Fruit fly (Drosophila melanogaster) whole organism, embryonic: ENCODE measurements around the gene arm.

Experiments
- Atf-2 ChIP-seq: fragments of 200-800 bp; sonication (Bioruptor generic); optimal IDR thresholded peaks from 2 replicates; lab custom pipeline; 2016; ENCODE audit warnings: missing biosample characterization, missing genetic modification characterization
- CG10147 ChIP-seq: fragments of 200-800 bp; sonication (Bioruptor generic); optimal IDR thresholded peaks from 2 replicates; lab custom pipeline; 2019; ENCODE audit warnings: missing biosample characterization, mild to moderate bottlenecking, missing genetic modification characterization, moderate library complexity
- CG10209 ChIP-seq: fragments of 200-800 bp; sonication (Bioruptor generic); optimal IDR thresholded peaks from 3 replicates; lab custom pipeline; 2017; ENCODE audit warnings: missing biosample characterization, mild to moderate bottlenecking, missing genetic modification characterization, missing genetic modification reagents
- CG10565 ChIP-seq: fragments of 200-800 bp; sonication (Bioruptor generic); optimal IDR thresholded peaks from 3 replicates; lab custom pipeline; 2016; ENCODE audit warnings: missing biosample characterization, mild to moderate bottlenecking, missing genetic modification characterization
- CG11093 ChIP-seq: fragments of 200-800 bp; sonication (Bioruptor generic); IDR thresholded peaks from 3 replicates; pipeline ENCODE4 v1.3.6; 2022; ENCODE audit warnings: missing biosample characterization, missing genetic modification characterization
- CG12769 ChIP-seq: fragments of 200-800 bp; sonication (Bioruptor generic); optimal IDR thresholded peaks from 2 replicates; lab custom pipeline; 2019; ENCODE audit warnings: missing biosample characterization, mild to moderate bottlenecking, missing genetic modification characterization, moderate library complexity
- CG14860 ChIP-seq: fragments of 200-800 bp; sonication (Bioruptor generic); IDR thresholded peaks from 3 replicates; pipeline ENCODE4 v1.3.6; 2022; ENCODE audit warnings: missing biosample characterization, missing genetic modification characterization; ENCODE audit not compliant: partially characterized antibody
- CG14965 ChIP-seq: fragments of 200-800 bp; sonication (Bioruptor generic); optimal IDR thresholded peaks from 2 replicates; lab custom pipeline; 2016; ENCODE audit warnings: missing biosample characterization, missing genetic modification characterization, borderline replicate concordance
- CG17328 ChIP-seq: fragments of 200-800 bp; sonication (Bioruptor generic); IDR thresholded peaks from 2 replicates; pipeline ENCODE4 v1.3.6; 2022; ENCODE audit warnings: missing biosample characterization, missing genetic modification characterization
- CG17385 ChIP-seq: fragments of 200-800 bp; sonication (Bioruptor generic); optimal IDR thresholded peaks from 3 replicates; lab custom pipeline; 2018; ENCODE audit warnings: missing biosample characterization, mild to moderate bottlenecking, missing genetic modification characterization
- CG18476 ChIP-seq: fragments of 200-800 bp; sonication (Bioruptor generic); optimal IDR thresholded peaks from 2 replicates; lab custom pipeline; 2016; ENCODE audit warnings: missing biosample characterization, mild to moderate bottlenecking, missing genetic modification characterization
- CG2120 ChIP-seq: fragments of 200-800 bp; sonication (Bioruptor generic); optimal IDR thresholded peaks from 3 replicates; lab custom pipeline; 2016; ENCODE audit warnings: missing biosample characterization, missing genetic modification characterization
- CG2199 ChIP-seq: fragments of 200-800 bp; sonication (Bioruptor generic); IDR thresholded peaks from 3 replicates; pipeline ENCODE4 v1.3.6; 2022; ENCODE audit warnings: missing biosample characterization, missing genetic modification characterization
- CG3065 ChIP-seq: fragments of 200-800 bp; sonication (Bioruptor generic); optimal IDR thresholded peaks from 2 replicates; lab custom pipeline; 2016; ENCODE audit warnings: missing biosample characterization, missing genetic modification characterization
- CG5953 ChIP-seq: fragments of 200-800 bp; sonication (Bioruptor generic); IDR thresholded peaks from 2 replicates; pipeline ENCODE4 v1.3.6; 2022; ENCODE audit warnings: missing biosample characterization, missing genetic modification characterization
- CG6654 ChIP-seq: fragments of 200-800 bp; sonication (Bioruptor generic); optimal IDR thresholded peaks from 2 replicates; lab custom pipeline; 2017; ENCODE audit warnings: missing biosample characterization, mild to moderate bottlenecking, missing genetic modification characterization
- CG6683 ChIP-seq: fragments of 200-800 bp; sonication (Bioruptor generic); optimal IDR thresholded peaks from 2 replicates; lab custom pipeline; 2017; ENCODE audit warnings: missing biosample characterization, mild to moderate bottlenecking, missing genetic modification characterization, missing genetic modification reagents
- CG6791 ChIP-seq: fragments of 200-800 bp; sonication (Bioruptor generic); IDR thresholded peaks from 3 replicates; pipeline ENCODE4 v1.3.6; 2022; ENCODE audit warnings: missing biosample characterization, missing genetic modification characterization; ENCODE audit not compliant: partially characterized antibody
- CG8281 ChIP-seq: fragments of 200-800 bp; sonication (Bioruptor generic); optimal IDR thresholded peaks from 2 replicates; lab custom pipeline; 2018; ENCODE audit warnings: missing biosample characterization, mild to moderate bottlenecking, missing genetic modification characterization, moderate library complexity
- CG8765 ChIP-seq: fragments of 200-800 bp; sonication (Bioruptor generic); IDR thresholded peaks from 2 replicates; pipeline ENCODE4 v1.3.6; 2022; ENCODE audit warnings: missing biosample characterization, missing genetic modification characterization
- CG9797 ChIP-seq: fragments of 200-800 bp; sonication (Bioruptor generic); optimal IDR thresholded peaks from 3 replicates; lab custom pipeline; 2018; ENCODE audit warnings: missing biosample characterization, mild to moderate bottlenecking, missing genetic modification characterization
- CoRest ChIP-seq: fragments of 200-800 bp; sonication (Bioruptor generic); optimal IDR thresholded peaks from 3 replicates; lab custom pipeline; 2018; ENCODE audit warnings: missing biosample characterization, mild to moderate bottlenecking, missing genetic modification characterization, moderate library complexity
- Doc2 ChIP-seq: fragments of 200-800 bp; sonication (Bioruptor generic); IDR thresholded peaks from 2 replicates; pipeline ENCODE4 v1.3.6; 2022; ENCODE audit warnings: missing biosample characterization, missing genetic modification characterization
- Drgx ChIP-seq: fragments of 200-800 bp; sonication (Bioruptor generic); IDR thresholded peaks from 2 replicates; pipeline ENCODE4 v1.3.6; 2022; ENCODE audit warnings: missing biosample characterization, missing genetic modification characterization
- Gug ChIP-seq: fragments of 200-800 bp; sonication (Bioruptor generic); IDR thresholded peaks from 4 replicates; pipeline ENCODE4 v1.3.6; 2022; ENCODE audit warnings: missing biosample characterization, missing genetic modification characterization
- HLH3B ChIP-seq: fragments of 200-800 bp; sonication (Bioruptor generic); IDR thresholded peaks from 2 replicates; pipeline ENCODE4 v1.3.6; 2022; ENCODE audit warnings: missing biosample characterization, missing genetic modification characterization
- HLH4C ChIP-seq: fragments of 200-800 bp; sonication (Bioruptor generic); IDR thresholded peaks from 3 replicates; pipeline ENCODE4 v1.3.6; 2022; ENCODE audit warnings: missing biosample characterization, missing genetic modification characterization; ENCODE audit not compliant: partially characterized antibody
- MBD-R2 ChIP-seq: fragments of 200-800 bp; sonication (Bioruptor generic); IDR thresholded peaks from 2 replicates; pipeline ENCODE4 v1.3.6; 2022; ENCODE audit warnings: missing biosample characterization, missing genetic modification characterization
- Myb ChIP-seq: fragments of 200-800 bp; sonication (Bioruptor generic); optimal IDR thresholded peaks from 2 replicates; lab custom pipeline; 2016; ENCODE audit warnings: missing biosample characterization, missing genetic modification characterization
- Neu2 ChIP-seq: fragments of 200-800 bp; sonication (Bioruptor generic); optimal IDR thresholded peaks from 3 replicates; lab custom pipeline; 2016; ENCODE audit warnings: missing biosample characterization, missing genetic modification characterization, borderline replicate concordance
- Oli ChIP-seq: fragments of 200-800 bp; sonication (Bioruptor generic); optimal IDR thresholded peaks from 2 replicates; lab custom pipeline; 2018; ENCODE audit warnings: missing biosample characterization, mild to moderate bottlenecking, missing genetic modification characterization, moderate library complexity
- Ravus ChIP-seq: fragments of 200-800 bp; sonication (Bioruptor generic); IDR thresholded peaks from 2 replicates; pipeline ENCODE4 v1.3.6; 2022; ENCODE audit warnings: missing biosample characterization, missing genetic modification characterization
- Usf ChIP-seq: fragments of 200-800 bp; sonication (Bioruptor generic); optimal IDR thresholded peaks from 2 replicates; lab custom pipeline; 2017; ENCODE audit warnings: missing genotype, missing biosample characterization, missing genetic modification characterization
- abd-A ChIP-seq: fragments of 200-800 bp; sonication (Bioruptor generic); optimal IDR thresholded peaks from 3 replicates; lab custom pipeline; 2019; ENCODE audit warnings: missing biosample characterization, mild to moderate bottlenecking, missing genetic modification characterization, moderate library complexity
- bigmax ChIP-seq: fragments of 200-800 bp; sonication (Bioruptor generic); optimal IDR thresholded peaks from 2 replicates; lab custom pipeline; 2018; ENCODE audit warnings: missing biosample characterization, mild to moderate bottlenecking, missing genetic modification characterization
- bsh ChIP-seq, 2 experiments: fragments of 200-800 bp; sonication (Bioruptor generic); optimal IDR thresholded peaks; 2 replicates each; lab custom pipeline; 2017 to 2018; ENCODE audit warnings: mild to moderate bottlenecking in 2 of 2, missing biosample characterization in 2 of 2, missing genetic modification characterization in 2 of 2, moderate library complexity in 1 of 2
- dpn ChIP-seq, 2 experiments: fragments of 200-800 bp; sonication (Bioruptor generic); optimal IDR thresholded peaks; 3 replicates each; lab custom pipeline; 2016; ENCODE audit warnings: missing biosample characterization in 2 of 2, missing genetic modification characterization in 2 of 2
- h ChIP-seq: fragments of >200 bp; optimal IDR thresholded peaks from 2 replicates; lab custom pipeline; 2017
- inv ChIP-seq: fragments of 200-800 bp; sonication (Bioruptor generic); IDR thresholded peaks from 2 replicates; pipeline ENCODE4 v1.3.6; 2022; ENCODE audit warnings: missing biosample characterization, missing genetic modification characterization; ENCODE audit not compliant: partially characterized antibody
- knrl ChIP-seq: fragments of 200-800 bp; sonication (Bioruptor generic); IDR thresholded peaks from 3 replicates; pipeline ENCODE4 v1.3.6; 2022; ENCODE audit warnings: missing biosample characterization, missing genetic modification characterization; ENCODE audit not compliant: partially characterized antibody
- maf-S ChIP-seq: fragments of 200-800 bp; sonication (Bioruptor generic); optimal IDR thresholded peaks from 2 replicates; lab custom pipeline; 2016; ENCODE audit warnings: missing biosample characterization, missing genetic modification characterization
- nau ChIP-seq: fragments of 200-800 bp; sonication (Bioruptor generic); optimal IDR thresholded peaks from 3 replicates; lab custom pipeline; 2017; ENCODE audit warnings: missing biosample characterization, mild to moderate bottlenecking, missing genetic modification characterization, missing genetic modification reagents
- org-1 ChIP-seq: fragments of 200-800 bp; sonication (Bioruptor generic); optimal IDR thresholded peaks from 2 replicates; lab custom pipeline; 2017; ENCODE audit warnings: missing biosample characterization, missing genetic modification characterization
- pfk ChIP-seq: fragments of 200-800 bp; sonication (Bioruptor generic); optimal IDR thresholded peaks from 2 replicates; lab custom pipeline; 2018; ENCODE audit warnings: missing biosample characterization, mild to moderate bottlenecking, missing genetic modification characterization, moderate library complexity
- pnt ChIP-seq: fragments of 200-800 bp; sonication (Bioruptor generic); optimal IDR thresholded peaks from 3 replicates; lab custom pipeline; 2016; ENCODE audit warnings: missing biosample characterization, missing genetic modification characterization
- rib ChIP-seq: fragments of 200-800 bp; sonication (Bioruptor generic); IDR thresholded peaks from 2 replicates; pipeline ENCODE4 v1.3.6; 2022; ENCODE audit warnings: missing biosample characterization, missing genetic modification characterization
- ro ChIP-seq: fragments of 200-800 bp; sonication (Bioruptor generic); IDR thresholded peaks from 2 replicates; pipeline ENCODE4 v1.3.6; 2022; ENCODE audit warnings: missing biosample characterization, missing genetic modification characterization
- tna ChIP-seq: fragments of 200-800 bp; sonication (Bioruptor generic); IDR thresholded peaks from 2 replicates; pipeline ENCODE4 v1.3.6; 2022; ENCODE audit warnings: missing biosample characterization, missing genetic modification characterization; ENCODE audit not compliant: partially characterized antibody
- trh ChIP-seq: fragments of 200-800 bp; sonication (Bioruptor generic); optimal IDR thresholded peaks from 2 replicates; lab custom pipeline; 2016; ENCODE audit warnings: missing biosample characterization, missing genetic modification characterization
- vnd ChIP-seq: fragments of 200-800 bp; sonication (Bioruptor generic); IDR thresholded peaks from 3 replicates; pipeline ENCODE4 v1.3.6; 2022; ENCODE audit warnings: missing biosample characterization, missing genetic modification characterization; ENCODE audit not compliant: partially characterized antibody
- vvl ChIP-seq: fragments of 200-800 bp; sonication (Bioruptor generic); IDR thresholded peaks from 2 replicates; pipeline ENCODE4 v1.3.6; 2022; ENCODE audit warnings: missing biosample characterization, missing genetic modification characterization

Gene arm

dm6 chrX:1858867-1859266 lies 41.6 kb downstream of the arm start, which contains the start of gene Lamtor5 (continued):
- no peak for TF ChIP-seq ro
- TF ChIP-seq CG14965 (GFP tag; lab: Kevin White, UChicago) = no peak
- TF ChIP-seq tna = no peak
- peak; percentile 19; the same call in 1 of the 2 replicates for TF ChIP-seq Drgx
- TF ChIP-seq bsh (GFP tag; optimal IDR thresholded peaks at IDR 0.05; lab: Kevin White, UChicago) = peak in 1 of 2 experiments; percentile 35
- no peak for TF ChIP-seq CG6683 (GFP tag; lab: Kevin White, UChicago)
- TF ChIP-seq CG10565 (GFP tag; lab: Kevin White, UChicago) = no peak
- peak; percentile 88 for TF ChIP-seq MBD-R2 (GFP tag; lab: Robert Waterston, UW)
- TF ChIP-seq CG12769 (tag; lab: Kevin White, UChicago) = no peak
- no peak for TF ChIP-seq CG6654 (GFP tag; lab: Kevin White, UChicago)
- peak; percentile 38 for TF ChIP-seq Myb
- TF ChIP-seq CG10209 (GFP tag; lab: Kevin White, UChicago) = peak; percentile 5
- TF ChIP-seq vvl = 0 out of 2 replicates have a peak, but pooled peaks have one; percentile 28
- TF ChIP-seq Neu2 (GFP tag; lab: Kevin White, UChicago) = no peak
- no peak for TF ChIP-seq CG8281
- peak; percentile 53 for TF ChIP-seq CG9797 (GFP tag; lab: Kevin White, UChicago)
- no peak for TF ChIP-seq inv (GFP tag; lab: Robert Waterston, UW)
- TF ChIP-seq org-1 (GFP tag; lab: Kevin White, UChicago) = no peak
- TF ChIP-seq pnt (GFP tag; lab: Kevin White, UChicago) = no peak
- no peak for TF ChIP-seq CG18476 (GFP tag; lab: Kevin White, UChicago)
- TF ChIP-seq Oli (tag; lab: Kevin White, UChicago) = no peak
- no peak for TF ChIP-seq CG14860
- no peak for TF ChIP-seq nau (GFP tag; lab: Kevin White, UChicago)
- TF ChIP-seq HLH3B (GFP tag; lab: Robert Waterston, UW) = no peak
- peak; percentile 31 for TF ChIP-seq CoRest
- peak; percentile 28; the same call in 1 of the 3 replicates for TF ChIP-seq HLH4C (GFP tag; lab: Robert Waterston, UW)
- TF ChIP-seq CG8765 (GFP tag; lab: Robert Waterston, UW) = no peak
- no peak for TF ChIP-seq CG11093 (GFP tag; lab: Robert Waterston, UW)
- no peak for TF ChIP-seq maf-S (GFP tag; lab: Kevin White, UChicago)
- no peak for TF ChIP-seq CG10147 (GFP tag; lab: Kevin White, UChicago)
- no peak for TF ChIP-seq pfk (GFP tag; lab: Kevin White, UChicago)
- no peak for TF ChIP-seq CG3065 (GFP tag; lab: Kevin White, UChicago)
- no peak for TF ChIP-seq Ravus (GFP tag; lab: Robert Waterston, UW)
- peak; percentile 71 for TF ChIP-seq CG2120 (GFP tag; lab: Kevin White, UChicago)
- peak; percentile 36; the same call in 1 of the 2 replicates for TF ChIP-seq CG5953 (GFP tag; lab: Robert Waterston, UW)
- TF ChIP-seq CG6791 (GFP tag; lab: Robert Waterston, UW) = no peak
- peak; percentile 33 for TF ChIP-seq CG17385
- TF ChIP-seq Gug (GFP tag; lab: Robert Waterston, UW) = no peak; the same call in 3 of the 4 replicates
- no peak for TF ChIP-seq abd-A (tag; lab: Kevin White, UChicago)
- TF ChIP-seq knrl (GFP tag; lab: Robert Waterston, UW) = no peak
- no peak for TF ChIP-seq CG2199 (GFP tag; lab: Robert Waterston, UW)
- no peak for TF ChIP-seq rib (GFP tag; lab: Robert Waterston, UW)
- no peak for TF ChIP-seq bigmax (GFP tag; lab: Kevin White, UChicago)
- TF ChIP-seq h (lab: Kevin White, UChicago) = no peak
- TF ChIP-seq dpn (GFP tag; optimal IDR thresholded peaks at IDR 0.05; lab: Kevin White, UChicago) = peak; percentile 38 to 44
- no peak for TF ChIP-seq Atf-2 (GFP tag; lab: Kevin White, UChicago)
- no peak for TF ChIP-seq Doc2 (GFP tag; lab: Robert Waterston, UW)
- TF ChIP-seq CG17328 (GFP tag; lab: Robert Waterston, UW) = 0 out of 2 replicates have a peak, but pooled peaks have one; percentile 39
- no peak for TF ChIP-seq Usf (GFP tag; lab: Kevin White, UChicago)
- TF ChIP-seq trh = no peak
- no peak for TF ChIP-seq vnd
